Worm (Caenorhabditis elegans) whole organism, L3 larva: ENCODE results near the gene T24C2.5.

Experiments
- nfya-1 ChIP-seq: sonication (generic microtip); optimal IDR thresholded peaks from 2 replicates; lab custom pipeline; 2017; ENCODE audit warnings: missing genetic modification characterization, mild to moderate bottlenecking, missing compliant biosample characterization, antibody characterized with exemption, moderate library complexity; ENCODE audit not compliant: insufficient read depth
- nhr-43 ChIP-seq: sonication (generic microtip); optimal IDR thresholded peaks from 2 replicates; lab custom pipeline; 2016; ENCODE audit warnings: mild to moderate bottlenecking, missing genetic modification characterization, missing compliant biosample characterization; ENCODE audit not compliant: poor library complexity, severe bottlenecking
- nhr-77 ChIP-seq: fragments of 150-350 bp; optimal IDR thresholded peaks from 2 replicates; lab custom pipeline; 2014; ENCODE audit warnings: missing biosample characterization, missing genetic modification characterization
- tbx-2 ChIP-seq: sonication (generic microtip); optimal IDR thresholded peaks from 2 replicates; lab custom pipeline; 2016; ENCODE audit warnings: mild to moderate bottlenecking, missing genetic modification characterization, missing compliant biosample characterization

- TF ChIP-seq nhr-77 (tag; lab: Kevin White, UChicago) (no peak), tbx-2 (no peak), nfya-1 (tag; lab: Kevin White, UChicago) (no peak), nhr-43 (tag; lab: Kevin White, UChicago) (no peak)
These were observed 41.8 kb upstream of the T24C2.5 start for ce11 chrX:14492441-14492840.
